Worm (Caenorhabditis elegans) whole organism, L3 larva: ENCODE data around the gene cyp-35C1.

Experiments
- elt-1 ChIP-seq: fragments of 150-350 bp; optimal IDR thresholded peaks from 2 replicates; lab custom pipeline; 2014; ENCODE audit warnings: missing biosample characterization, missing genetic modification characterization
- fos-1 ChIP-seq: fragments of 150-350 bp; optimal IDR thresholded peaks from 2 replicates; lab custom pipeline; 2014; ENCODE audit warnings: missing biosample characterization, missing genetic modification characterization
- jun-1 ChIP-seq: fragments of 150-350 bp; optimal IDR thresholded peaks from 2 replicates; lab custom pipeline; 2014; ENCODE audit warnings: missing biosample characterization, missing genetic modification reagents, missing genetic modification characterization
- lsy-12 ChIP-seq: sonication (generic microtip); optimal IDR thresholded peaks from 2 replicates; lab custom pipeline; 2016; ENCODE audit warnings: mild to moderate bottlenecking, missing genetic modification characterization, missing compliant biosample characterization
- nhr-12 ChIP-seq: fragments of 150-350 bp; optimal IDR thresholded peaks from 2 replicates; lab custom pipeline; 2014; ENCODE audit warnings: missing biosample characterization, missing genetic modification characterization
- nhr-77 ChIP-seq: fragments of 150-350 bp; optimal IDR thresholded peaks from 2 replicates; lab custom pipeline; 2014; ENCODE audit warnings: missing biosample characterization, missing genetic modification characterization
- pqm-1 ChIP-seq: fragments of 150-350 bp; optimal IDR thresholded peaks from 2 replicates; lab custom pipeline; 2017; ENCODE audit warnings: missing biosample characterization, missing genetic modification characterization, inconsistent platforms
- skn-1 ChIP-seq: fragments of 150-350 bp; optimal IDR thresholded peaks from 2 replicates; lab custom pipeline; 2014; ENCODE audit warnings: missing biosample characterization, missing genetic modification characterization
- snpc-4 ChIP-seq: fragments of 150-350 bp; optimal IDR thresholded peaks from 2 replicates; lab custom pipeline; 2014; ENCODE audit warnings: missing biosample characterization, missing genetic modification characterization
- zag-1 ChIP-seq: fragments of 150-350 bp; optimal IDR thresholded peaks from 2 replicates; lab custom pipeline; 2014; ENCODE audit warnings: missing biosample characterization, missing genetic modification characterization
- ztf-11 ChIP-seq: fragments of 150-350 bp; optimal IDR thresholded peaks from 2 replicates; lab custom pipeline; 2014; ENCODE audit warnings: missing biosample characterization, missing genetic modification characterization

ce11 chrV:13890473-13890872 is 7.8 kb downstream of the cyp-35C1 start, which contains the start of gene lbp-8:
- TF ChIP-seq ztf-11 (tag; lab: Kevin White, UChicago) (no peak), nhr-12 (tag; lab: Kevin White, UChicago) (no peak), fos-1 (tag; lab: Kevin White, UChicago) (no peak), jun-1 (tag; lab: Kevin White, UChicago) (no peak), elt-1 (tag; lab: Kevin White, UChicago) (no peak), lsy-12 (tag; lab: Kevin White, UChicago) (no peak), nhr-77 (tag; lab: Kevin White, UChicago) (no peak), skn-1 (tag; lab: Kevin White, UChicago) (no peak), zag-1 (no peak), pqm-1 (no peak), snpc-4 (tag; lab: Kevin White, UChicago) (no peak)
